Fruit fly (Drosophila melanogaster) whole organism, embryonic: ENCODE results near the gene tplus3a.

ENCODE experiments used
- CG12391 ChIP-seq: fragments of 200-800 bp; sonication (Bioruptor generic); optimal IDR thresholded peaks from 3 replicates; lab custom pipeline; 2018; ENCODE audit warnings: missing biosample characterization, mild to moderate bottlenecking, missing genetic modification characterization, moderate library complexity
- CG12659 ChIP-seq: fragments of 200-800 bp; sonication (Bioruptor generic); optimal IDR thresholded peaks from 3 replicates; lab custom pipeline; 2017; ENCODE audit warnings: mild to moderate bottlenecking, missing biosample characterization, missing genetic modification reagents, missing genetic modification characterization
- CG1602 ChIP-seq: fragments of 200-800 bp; sonication (Bioruptor generic); optimal IDR thresholded peaks from 3 replicates; lab custom pipeline; 2016; ENCODE audit warnings: missing biosample characterization, missing genetic modification characterization
- CG16815 ChIP-seq: fragments of 200-800 bp; sonication (Bioruptor generic); optimal IDR thresholded peaks from 3 replicates; lab custom pipeline; 2017; ENCODE audit warnings: missing biosample characterization, mild to moderate bottlenecking, missing genetic modification characterization
- CG17802 ChIP-seq: fragments of 200-800 bp; sonication (Bioruptor generic); optimal IDR thresholded peaks from 2 replicates; lab custom pipeline; 2018; ENCODE audit warnings: missing biosample characterization, mild to moderate bottlenecking, missing genetic modification characterization, moderate library complexity
- CG30403 ChIP-seq: fragments of 200-800 bp; sonication (Bioruptor generic); optimal IDR thresholded peaks from 3 replicates; lab custom pipeline; 2016; ENCODE audit warnings: missing biosample characterization, missing genetic modification characterization
- CG31388 ChIP-seq: fragments of 200-800 bp; sonication (Bioruptor generic); optimal IDR thresholded peaks from 2 replicates; lab custom pipeline; 2016; ENCODE audit warnings: missing biosample characterization, missing genetic modification characterization
- CG32772 ChIP-seq: fragments of 200-800 bp; sonication (Bioruptor generic); IDR thresholded peaks from 2 replicates; pipeline ENCODE4 v1.3.6; 2022; ENCODE audit warnings: missing biosample characterization, missing genetic modification characterization
- CG3407 ChIP-seq: fragments of 200-800 bp; sonication (Bioruptor generic); optimal IDR thresholded peaks from 2 replicates; lab custom pipeline; 2018; ENCODE audit warnings: missing biosample characterization, mild to moderate bottlenecking, missing genetic modification characterization
- CG34224 ChIP-seq: fragments of 200-800 bp; sonication (Bioruptor generic); IDR thresholded peaks from 3 replicates; pipeline ENCODE4 v1.3.6; 2022; ENCODE audit warnings: missing biosample characterization, missing genetic modification characterization; ENCODE audit not compliant: partially characterized antibody
- CG4820 ChIP-seq: fragments of 200-800 bp; sonication (Bioruptor generic); optimal IDR thresholded peaks from 3 replicates; lab custom pipeline; 2016; ENCODE audit warnings: missing biosample characterization, missing genetic modification characterization
- CG6683 ChIP-seq: fragments of 200-800 bp; sonication (Bioruptor generic); optimal IDR thresholded peaks from 2 replicates; lab custom pipeline; 2017; ENCODE audit warnings: missing biosample characterization, mild to moderate bottlenecking, missing genetic modification characterization, missing genetic modification reagents
- CG9817 ChIP-seq: fragments of 200-800 bp; sonication (Bioruptor generic); optimal IDR thresholded peaks from 2 replicates; lab custom pipeline; 2018; ENCODE audit warnings: missing biosample characterization, mild to moderate bottlenecking, missing genetic modification characterization, moderate library complexity
- Camta ChIP-seq: fragments of 200-800 bp; sonication (Bioruptor generic); optimal IDR thresholded peaks from 2 replicates; lab custom pipeline; 2016; ENCODE audit warnings: missing biosample characterization, missing genetic modification characterization
- D19A ChIP-seq: fragments of 200-800 bp; optimal IDR thresholded peaks from 3 replicates; lab custom pipeline; 2019; ENCODE audit warnings: missing biosample characterization, mild to moderate bottlenecking, missing genetic modification characterization, moderate library complexity
- Doc3 ChIP-seq: fragments of 200-800 bp; sonication (Bioruptor generic); IDR thresholded peaks from 3 replicates; pipeline ENCODE4 v1.3.6; 2022; ENCODE audit warnings: missing biosample characterization, missing genetic modification characterization; ENCODE audit not compliant: partially characterized antibody
- E2f2 ChIP-seq: fragments of 200-800 bp; sonication (Bioruptor generic); IDR thresholded peaks from 2 replicates; pipeline ENCODE4 v1.3.6; 2022; ENCODE audit warnings: missing biosample characterization, missing genetic modification characterization
- Ets97D ChIP-seq: fragments of 200-800 bp; sonication (Bioruptor generic); optimal IDR thresholded peaks from 3 replicates; lab custom pipeline; 2016; ENCODE audit warnings: missing biosample characterization, missing genetic modification characterization
- Fer3 ChIP-seq: fragments of 200-800 bp; sonication (Bioruptor generic); optimal IDR thresholded peaks from 2 replicates; lab custom pipeline; 2018; ENCODE audit warnings: missing biosample characterization, mild to moderate bottlenecking, missing genetic modification characterization, moderate library complexity
- H2.0 ChIP-seq: fragments of 200-800 bp; sonication (Bioruptor generic); IDR thresholded peaks from 2 replicates; pipeline ENCODE4 v1.3.6; 2022; ENCODE audit warnings: missing biosample characterization, missing genetic modification characterization
- Nf-YB ChIP-seq: fragments of 200-800 bp; sonication (Bioruptor generic); optimal IDR thresholded peaks from 3 replicates; lab custom pipeline; 2019; ENCODE audit warnings: missing biosample characterization, mild to moderate bottlenecking, missing genetic modification characterization, moderate library complexity
- Oaz ChIP-seq: fragments of 200-800 bp; sonication (Bioruptor generic); IDR thresholded peaks from 2 replicates; pipeline ENCODE4 v1.3.6; 2022; ENCODE audit warnings: missing biosample characterization, missing genetic modification characterization
- Six4 ChIP-seq: fragments of 200-800 bp; sonication (Bioruptor generic); optimal IDR thresholded peaks from 2 replicates; lab custom pipeline; 2016; ENCODE audit warnings: missing biosample characterization, missing genetic modification characterization
- Sry-δ ChIP-seq: fragments of 200-800 bp; sonication (Bioruptor generic); optimal IDR thresholded peaks from 2 replicates; lab custom pipeline; 2016; ENCODE audit warnings: missing biosample characterization, missing genetic modification characterization
- amos ChIP-seq: fragments of 200-800 bp; sonication (Bioruptor generic); IDR thresholded peaks from 2 replicates; pipeline ENCODE4 v1.3.6; 2022; ENCODE audit warnings: missing biosample characterization, missing genetic modification characterization; ENCODE audit not compliant: partially characterized antibody
- ewg ChIP-seq: fragments of 200-800 bp; sonication (Bioruptor generic); optimal IDR thresholded peaks from 3 replicates; lab custom pipeline; 2017; ENCODE audit warnings: mild to moderate bottlenecking, missing biosample characterization, missing genetic modification reagents, missing genetic modification characterization
- fd3F ChIP-seq: fragments of 200-800 bp; sonication (Bioruptor generic); optimal IDR thresholded peaks from 2 replicates; lab custom pipeline; 2018; ENCODE audit warnings: missing biosample characterization, mild to moderate bottlenecking, missing genetic modification characterization, moderate library complexity
- gro ChIP-seq: fragments of 200-800 bp; sonication (Bioruptor generic); optimal IDR thresholded peaks from 2 replicates; lab custom pipeline; 2016; ENCODE audit warnings: missing biosample characterization, missing genetic modification characterization
- hth ChIP-seq: fragments of >200 bp; optimal IDR thresholded peaks from 2 replicates; lab custom pipeline; 2017; ENCODE audit warnings: inconsistent platforms
- jing ChIP-seq: fragments of 200-800 bp; sonication (Bioruptor generic); optimal IDR thresholded peaks from 2 replicates; lab custom pipeline; 2018; ENCODE audit warnings: missing biosample characterization, mild to moderate bottlenecking, missing genetic modification characterization
- lola ChIP-seq, 3 experiments: fragments of >200 bp in 2 of 3; fragments of 200-800 bp in 1 of 3; sonication (Bioruptor generic) in 1 of 3; optimal IDR thresholded peaks; 2 replicates each; lab custom pipeline; 2017 to 2019; ENCODE audit warnings: missing biosample characterization in 3 of 3, missing genetic modification characterization in 3 of 3, mild to moderate bottlenecking in 1 of 3, moderate library complexity in 1 of 3
- nerfin-2 ChIP-seq: fragments of 200-800 bp; sonication (Bioruptor generic); IDR thresholded peaks from 2 replicates; pipeline ENCODE4 v1.3.6; 2022; ENCODE audit warnings: missing biosample characterization, missing genetic modification characterization; ENCODE audit not compliant: partially characterized antibody
- pho ChIP-seq: fragments of 200-800 bp; sonication (Bioruptor generic); optimal IDR thresholded peaks from 2 replicates; lab custom pipeline; 2016; ENCODE audit warnings: missing biosample characterization, missing genetic modification characterization
- pum ChIP-seq: fragments of 200-800 bp; sonication (Bioruptor generic); optimal IDR thresholded peaks from 2 replicates; lab custom pipeline; 2016; ENCODE audit warnings: missing biosample characterization, missing genetic modification characterization
- row ChIP-seq: fragments of 200-800 bp; sonication (Bioruptor generic); IDR thresholded peaks from 3 replicates; pipeline ENCODE4 v1.3.6; 2022; ENCODE audit warnings: missing biosample characterization, missing genetic modification characterization
- scrt ChIP-seq: fragments of 200-800 bp; sonication (Bioruptor generic); optimal IDR thresholded peaks from 2 replicates; lab custom pipeline; 2018; ENCODE audit warnings: missing biosample characterization, mild to moderate bottlenecking, missing genetic modification characterization, moderate library complexity
- sens ChIP-seq: fragments of 200-800 bp; sonication (Bioruptor generic); peaks from one replicate; lab custom pipeline; 2016; ENCODE audit warnings: missing biosample characterization, missing genetic modification characterization
- seq ChIP-seq: fragments of 200-800 bp; sonication (Bioruptor generic); IDR thresholded peaks from 2 replicates; pipeline ENCODE4 v1.3.6; 2022; ENCODE audit warnings: missing biosample characterization, missing genetic modification characterization
- toy ChIP-seq: fragments of 200-800 bp; sonication (Bioruptor generic); IDR thresholded peaks from 2 replicates; pipeline ENCODE4 v1.3.6; 2022; ENCODE audit warnings: missing biosample characterization, missing genetic modification characterization
- unc-4 ChIP-seq: fragments of 200-800 bp; sonication (Bioruptor generic); IDR thresholded peaks from 2 replicates; pipeline ENCODE4 v1.3.6; 2022; ENCODE audit warnings: missing biosample characterization, missing genetic modification characterization; ENCODE audit not compliant: partially characterized antibody
- vfl ChIP-seq: fragments of 200-800 bp; sonication (Bioruptor generic); optimal IDR thresholded peaks from 2 replicates; lab custom pipeline; 2016; ENCODE audit warnings: missing biosample characterization, missing genetic modification characterization
- vnd ChIP-seq: fragments of 200-800 bp; sonication (Bioruptor generic); IDR thresholded peaks from 3 replicates; pipeline ENCODE4 v1.3.6; 2022; ENCODE audit warnings: missing biosample characterization, missing genetic modification characterization; ENCODE audit not compliant: partially characterized antibody
- zfh1 ChIP-seq: fragments of 200-800 bp; sonication (Bioruptor generic); IDR thresholded peaks from 3 replicates; pipeline ENCODE4 v1.3.6; 2022; ENCODE audit warnings: missing biosample characterization, missing genetic modification characterization

tplus3a gene

DNA sequence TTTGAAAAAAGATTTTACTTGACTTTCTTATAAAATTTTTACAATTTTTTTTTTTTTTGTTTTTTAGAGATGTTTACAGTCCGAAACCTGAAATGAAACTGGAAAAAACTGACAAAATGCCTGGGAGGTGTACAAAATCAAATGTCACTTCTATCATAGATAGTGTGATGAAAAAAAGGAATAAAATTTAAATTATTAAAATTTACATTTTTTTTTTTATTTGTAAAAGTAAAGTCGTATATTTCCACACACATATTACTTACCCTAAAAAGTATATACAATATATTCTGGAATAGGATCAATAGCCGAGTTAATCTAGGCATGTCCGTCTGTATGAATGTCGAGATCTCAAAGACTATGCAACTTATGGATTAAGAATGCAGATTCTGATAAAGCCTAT is 34.5 kb downstream of the tplus3a start, which contains the start of gene CG15219 (continued):
- TF ChIP-seq CG1602 (GFP tag; lab: Kevin White, UChicago): no peak
- TF ChIP-seq, all 482 proteins: peak for 0

DNA sequence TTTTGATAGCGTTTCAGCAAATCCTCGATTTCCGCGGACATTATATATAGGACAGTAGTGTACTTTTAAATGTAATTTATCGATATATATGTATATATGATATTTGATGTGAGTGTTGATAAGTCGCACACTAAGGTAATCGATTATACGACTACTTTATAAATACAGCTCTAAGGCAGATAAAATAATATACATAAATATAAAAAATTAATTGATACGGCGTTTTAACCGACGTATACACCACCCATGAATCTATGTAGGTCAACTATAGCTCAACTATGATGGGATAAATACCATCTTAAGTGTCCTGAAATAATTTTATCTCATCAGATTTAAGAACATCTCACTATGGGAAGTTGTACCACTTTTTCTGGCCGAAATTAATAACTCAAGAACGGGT is 36.3 kb downstream of the tplus3a start, which contains the start of gene CG10834:
Gene CG10834 (minus strand): TSS at position 101 of the 400 bp plus-strand sequence.
- TF ChIP-seq H2.0 (GFP tag; lab: Robert Waterston, UW) (no peak), CG16815 (no peak), scrt (GFP tag; lab: Kevin White, UChicago) (no peak), CG30403 (no peak), pho (GFP tag; lab: Kevin White, UChicago) (no peak), CG4820 (GFP tag; lab: Kevin White, UChicago) (no peak), vfl (no peak), row (no peak), gro (GFP tag; lab: Kevin White, UChicago) (no peak), Nf-YB (GFP tag; lab: Kevin White, UChicago) (no peak), zfh1 (GFP tag; lab: Robert Waterston, UW) (no peak), toy (GFP tag; lab: Robert Waterston, UW) (no peak), pum (GFP tag; lab: Kevin White, UChicago) (no peak), Six4 (GFP tag; lab: Kevin White, UChicago) (no peak), vnd (GFP tag; lab: Robert Waterston, UW) (no peak), hth (no peak), ewg (GFP tag; lab: Kevin White, UChicago) (no peak), Camta (GFP tag; lab: Kevin White, UChicago) (no peak), CG12391 (tag; lab: Kevin White, UChicago) (no peak), CG12659 (GFP tag; lab: Kevin White, UChicago) (no peak)

DNA sequence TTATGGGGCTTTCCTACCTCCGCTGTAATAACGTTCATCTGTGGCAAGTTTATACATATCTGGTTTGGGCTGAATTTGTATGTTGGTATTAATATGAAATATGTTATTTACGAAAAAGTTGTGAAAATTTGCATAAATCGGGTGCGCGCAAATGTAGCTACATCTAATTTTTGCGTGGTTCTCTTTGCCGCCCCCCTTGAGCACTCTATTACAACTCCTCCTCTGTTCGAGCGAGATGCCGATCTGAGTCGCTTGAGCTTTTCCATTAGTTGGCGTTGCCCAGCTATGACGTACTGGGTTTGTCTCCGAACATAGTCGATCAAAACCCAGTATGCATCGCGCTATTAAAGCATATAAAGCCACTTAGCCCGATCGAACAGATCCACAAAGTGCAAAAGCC is 37.7 kb downstream of the tplus3a start, which contains the start of gene CG6675:
Gene CG6675 (plus strand): TSS at position 301 of the 400 bp plus-strand sequence.
- peak; percentile 16 for TF ChIP-seq sens
- TF ChIP-seq CG32772 (GFP tag; lab: Robert Waterston, UW): no peak
- TF ChIP-seq unc-4: no peak
- TF ChIP-seq CG3407 (GFP tag; lab: Kevin White, UChicago): no peak

DNA sequence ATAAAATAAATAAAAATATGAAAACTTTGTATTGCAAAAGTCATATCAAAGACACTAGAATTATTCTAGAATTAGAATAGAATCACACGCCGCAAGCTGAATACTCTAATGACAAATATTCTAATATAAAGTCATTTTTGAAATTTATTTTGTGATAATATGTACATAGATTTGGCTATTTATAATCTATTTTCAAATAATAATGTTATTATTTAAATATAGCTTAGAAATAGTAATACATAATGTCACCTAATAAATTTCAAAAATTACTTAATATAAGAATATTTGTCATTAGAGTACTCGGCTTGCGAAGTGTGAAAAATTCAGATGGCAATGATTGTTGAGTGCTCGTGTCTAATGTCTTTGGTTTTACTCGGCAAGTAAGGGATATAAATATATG is 43.5 kb downstream of the tplus3a start:
- TF ChIP-seq D19A (tag; lab: Kevin White, UChicago): peak; percentile 95

DNA sequence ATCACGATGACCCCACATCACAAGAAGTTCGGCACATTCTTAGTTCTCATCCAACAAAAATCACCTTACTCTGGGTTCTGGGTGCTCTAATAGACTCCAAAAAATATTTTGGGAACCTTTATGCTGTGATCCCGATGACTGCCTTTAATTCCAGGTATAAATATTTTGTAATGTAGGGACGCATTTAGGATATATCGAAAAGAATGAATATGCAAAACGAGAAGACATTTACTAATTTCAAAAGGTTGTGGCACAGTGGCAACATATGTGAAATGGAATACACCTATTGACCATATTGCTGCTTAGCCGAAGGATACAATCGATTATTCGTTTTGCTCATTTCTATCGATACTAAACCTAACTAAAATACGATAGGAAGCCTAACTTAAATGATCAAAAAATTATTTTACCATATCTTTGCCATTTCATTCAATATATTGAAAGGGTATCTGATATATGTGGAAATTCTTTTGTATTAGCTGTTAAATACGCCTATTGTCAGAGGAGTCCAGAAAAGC is 50.0 kb downstream of the tplus3a start, which contains the start of gene CG3651:
Gene CG3651 (plus strand): TSS at position 468 of the 518 bp plus-strand sequence.
- TF ChIP-seq Sry-δ (GFP tag; lab: Kevin White, UChicago) (peak; percentile 62), Doc3 (GFP tag; lab: Robert Waterston, UW) (0 out of 3 replicates have a peak, but pooled peaks have one; percentile 36), CG34224 (GFP tag; lab: Robert Waterston, UW) (peak; percentile 47; the same call in 1 of the 3 replicates), Oaz (GFP tag; lab: Robert Waterston, UW) (no peak), CG17802 (tag; lab: Kevin White, UChicago) (peak; percentile 69), CG16815 (no peak), CG6683 (GFP tag; lab: Kevin White, UChicago) (no peak), CG31388 (no peak), Ets97D (GFP tag; lab: Kevin White, UChicago) (peak; percentile 32), lola (GFP tag; optimal IDR thresholded peaks at IDR 0.05; lab: Kevin White, UChicago) (peak in 1 of 3 experiments; percentile 30), amos (peak; percentile 68), CG9817 (tag; lab: Kevin White, UChicago) (no peak), unc-4 (peak; percentile 30; the same call in 1 of the 2 replicates), seq (GFP tag; lab: Robert Waterston, UW) (no peak), sens (peak; percentile 73), fd3F (GFP tag; lab: Kevin White, UChicago) (no peak), gro (GFP tag; lab: Kevin White, UChicago) (no peak), Fer3 (no peak), nerfin-2 (GFP tag; lab: Robert Waterston, UW) (0 out of 2 replicates have a peak, but pooled peaks have one; percentile 29), E2f2 (GFP tag; lab: Robert Waterston, UW) (peak; percentile 12; the same call in 1 of the 2 replicates), jing (no peak)
